Fruit fly (Drosophila melanogaster): Measurements from ENCODE around the gene Tg.

DNA sequence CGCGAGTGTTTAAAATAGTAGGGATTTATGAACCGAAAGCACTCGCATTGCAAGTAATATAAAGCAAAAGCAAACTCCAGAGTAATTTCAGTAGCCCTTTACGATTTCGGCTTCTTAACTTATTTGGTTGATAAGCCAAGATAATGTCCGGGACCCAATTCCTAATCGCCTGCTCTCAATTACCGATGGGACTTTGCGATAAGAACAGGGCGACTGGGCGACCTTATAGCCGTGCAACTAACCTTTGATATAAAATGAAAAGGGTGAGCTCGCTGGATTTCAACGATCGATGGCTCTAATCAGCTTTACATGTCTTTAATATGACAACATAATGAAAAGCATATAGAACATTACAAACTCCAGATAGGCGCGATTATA, 13.1 kb upstream of the Tg start, which contains the start of gene CG7227:
- no peak for TF ChIP-seq Sin3A (optimal IDR thresholded peaks at IDR 0.05)
- TF ChIP-seq psq (optimal IDR thresholded peaks at IDR 0.05), result no peak
- no peak for TF ChIP-seq Myc (optimal IDR thresholded peaks at IDR 0.05)

Measured in Kc167 (cell line).